Fruit fly (Drosophila melanogaster): ENCODE measurements around the gene Dhc1.

dm6 chr3R:9628607-9629006, 45.8 kb downstream of the Dhc1 start:
- TF ChIP-seq bbx (GFP tag; IDR thresholded peaks at IDR 0.05; ENCODE audit: partially characterized antibody) (peak; percentile 11; the same call in 1 of the 2 replicates), croc (GFP tag; conservative IDR thresholded peaks at IDR 0.05) (no peak), Oli (tag; optimal IDR thresholded peaks at IDR 0.05) (no peak), HmgZ (tag; optimal IDR thresholded peaks at IDR 0.05) (no peak), CG7839 (tag; optimal IDR thresholded peaks at IDR 0.05) (no peak), CG10654 (GFP tag; optimal IDR thresholded peaks at IDR 0.05) (no peak), jigr1 (GFP tag; IDR thresholded peaks at IDR 0.05) (no peak)
